Worm (Caenorhabditis elegans) whole organism, L2 larva: ENCODE data around the gene gst-31.

Source experiments
- C34F6.9 ChIP-seq: fragments of 150-350 bp; optimal IDR thresholded peaks from 2 replicates; lab custom pipeline; 2014; ENCODE audit warnings: missing biosample characterization, missing genetic modification characterization
- R02D3.7 ChIP-seq: fragments of 150-350 bp; optimal IDR thresholded peaks from 2 replicates; lab custom pipeline; 2014; ENCODE audit warnings: missing biosample characterization, missing genetic modification characterization
- Y55F3AM.14 ChIP-seq: fragments of 200-800 bp; sonication (Bioruptor generic); optimal IDR thresholded peaks from 2 replicates; lab custom pipeline; 2018; ENCODE audit warnings: mild to moderate bottlenecking, missing genetic modification characterization, missing compliant biosample characterization
- ZK546.5 ChIP-seq: sonication (generic microtip); optimal IDR thresholded peaks from 2 replicates; lab custom pipeline; 2017; ENCODE audit warnings: missing biosample characterization, missing genetic modification characterization
- alr-1 ChIP-seq: fragments of 150-350 bp; optimal IDR thresholded peaks from 2 replicates; lab custom pipeline; 2014; ENCODE audit warnings: missing biosample characterization, missing genetic modification characterization
- aly-2 ChIP-seq: fragments of 150-350 bp; optimal IDR thresholded peaks from 2 replicates; lab custom pipeline; 2014; ENCODE audit warnings: missing biosample characterization, missing genetic modification characterization
- ama-1 ChIP-seq: fragments of 150-350 bp; optimal IDR thresholded peaks from 2 replicates; lab custom pipeline; 2018; ENCODE audit warnings: inconsistent platforms
- blmp-1 ChIP-seq: sonication (generic microtip); optimal IDR thresholded peaks from 2 replicates; lab custom pipeline; 2017; ENCODE audit warnings: missing genetic modification characterization, mild to moderate bottlenecking, missing compliant biosample characterization, antibody characterized with exemption, moderate library complexity; ENCODE audit not compliant: insufficient read depth
- ceh-16 ChIP-seq: fragments of 150-350 bp; optimal IDR thresholded peaks from 2 replicates; lab custom pipeline; 2014; ENCODE audit warnings: missing biosample characterization, missing genetic modification characterization
- crh-2 ChIP-seq: sonication (generic microtip); optimal IDR thresholded peaks from 2 replicates; lab custom pipeline; 2017; ENCODE audit warnings: missing biosample characterization, missing genetic modification characterization
- dmd-4 ChIP-seq: sonication (generic microtip); optimal IDR thresholded peaks from 2 replicates; lab custom pipeline; 2017; ENCODE audit warnings: missing biosample characterization, missing genetic modification characterization
- egl-27 ChIP-seq: sonication (generic microtip); optimal IDR thresholded peaks from 3 replicates; lab custom pipeline; 2017; ENCODE audit warnings: missing biosample characterization, missing genetic modification reagents, missing genetic modification characterization
- elt-1 ChIP-seq: fragments of 150-350 bp; optimal IDR thresholded peaks from 2 replicates; lab custom pipeline; 2014; ENCODE audit warnings: missing biosample characterization, missing genetic modification characterization
- fos-1 ChIP-seq: fragments of 150-350 bp; optimal IDR thresholded peaks from 2 replicates; lab custom pipeline; 2014; ENCODE audit warnings: missing biosample characterization, missing genetic modification characterization
- lin-13 ChIP-seq: fragments of 150-350 bp; optimal IDR thresholded peaks from 2 replicates; lab custom pipeline; 2014; ENCODE audit warnings: missing biosample characterization, missing genetic modification reagents, missing genetic modification characterization
- lin-39 ChIP-seq: fragments of 150-350 bp; optimal IDR thresholded peaks from 2 replicates; lab custom pipeline; 2014; ENCODE audit warnings: missing biosample characterization, missing genetic modification reagents, missing genetic modification characterization
- mab-5 ChIP-seq: fragments of 150-350 bp; optimal IDR thresholded peaks from 2 replicates; lab custom pipeline; 2014; ENCODE audit warnings: missing biosample characterization, missing genetic modification characterization
- mbf-1 ChIP-seq: sonication (generic microtip); optimal IDR thresholded peaks from 2 replicates; lab custom pipeline; 2017; ENCODE audit warnings: missing biosample characterization, missing genetic modification characterization
- nhr-10 ChIP-seq: sonication (generic microtip); optimal IDR thresholded peaks from 2 replicates; lab custom pipeline; 2017; ENCODE audit warnings: missing biosample characterization, missing genetic modification characterization
- nhr-11 ChIP-seq: fragments of 150-350 bp; optimal IDR thresholded peaks from 2 replicates; lab custom pipeline; 2014; ENCODE audit warnings: missing biosample characterization, missing genetic modification characterization
- nhr-12 ChIP-seq: fragments of 150-350 bp; optimal IDR thresholded peaks from 2 replicates; lab custom pipeline; 2014; ENCODE audit warnings: missing biosample characterization, missing genetic modification characterization
- nhr-129 ChIP-seq: fragments of 150-350 bp; optimal IDR thresholded peaks from 2 replicates; lab custom pipeline; 2014; ENCODE audit warnings: missing biosample characterization, missing genetic modification characterization
- nhr-21 ChIP-seq: fragments of 150-350 bp; optimal IDR thresholded peaks from 2 replicates; lab custom pipeline; 2014; ENCODE audit warnings: missing biosample characterization, missing genetic modification characterization
- nhr-23 ChIP-seq: fragments of 150-350 bp; optimal IDR thresholded peaks from 2 replicates; lab custom pipeline; 2014; ENCODE audit warnings: missing biosample characterization, missing genetic modification reagents, missing genetic modification characterization
- nhr-25 ChIP-seq: fragments of 150-350 bp; sonication (generic microtip); optimal IDR thresholded peaks from 3 replicates; lab custom pipeline; 2014; ENCODE audit warnings: missing biosample characterization, missing genetic modification characterization
- nhr-6 ChIP-seq: fragments of 150-350 bp; optimal IDR thresholded peaks from 2 replicates; lab custom pipeline; 2014; ENCODE audit warnings: missing biosample characterization, missing genetic modification characterization
- peb-1 ChIP-seq: fragments of 150-350 bp; optimal IDR thresholded peaks from 2 replicates; lab custom pipeline; 2014; ENCODE audit warnings: missing biosample characterization, missing genetic modification characterization
- sem-4 ChIP-seq: fragments of 150-350 bp; optimal IDR thresholded peaks from 2 replicates; lab custom pipeline; 2014; ENCODE audit warnings: missing biosample characterization, missing genetic modification reagents, missing genetic modification characterization
- skn-1 ChIP-seq: sonication (generic microtip); optimal IDR thresholded peaks from 2 replicates; lab custom pipeline; 2017; ENCODE audit warnings: missing biosample characterization, missing genetic modification characterization
- sma-3 ChIP-seq: sonication (generic microtip); optimal IDR thresholded peaks from 2 replicates; lab custom pipeline; 2016; ENCODE audit warnings: missing genetic modification reagents, missing genetic modification characterization, missing compliant biosample characterization
- sma-9 ChIP-seq, 2 experiments: fragments of 150-350 bp in 1 of 2; sonication (generic microtip) in 1 of 2; optimal IDR thresholded peaks; 2 replicates each; lab custom pipeline; 2014 to 2016; ENCODE audit warnings: missing genetic modification characterization in 2 of 2, mild to moderate bottlenecking in 1 of 2, missing biosample characterization in 1 of 2, missing compliant biosample characterization in 1 of 2, missing genetic modification reagents in 1 of 2, moderate library complexity in 1 of 2
- snpc-4 ChIP-seq: fragments of 150-350 bp; optimal IDR thresholded peaks from 2 replicates; lab custom pipeline; 2014; ENCODE audit warnings: missing biosample characterization, missing genetic modification characterization
- unc-55 ChIP-seq: fragments of 150-350 bp; sonication (generic microtip); optimal IDR thresholded peaks from 3 replicates; lab custom pipeline; 2014; ENCODE audit warnings: missing biosample characterization, missing genetic modification reagents, missing genetic modification characterization
- zag-1 ChIP-seq: fragments of 150-350 bp; optimal IDR thresholded peaks from 2 replicates; lab custom pipeline; 2014; ENCODE audit warnings: missing biosample characterization, missing genetic modification characterization
- ztf-1 ChIP-seq: fragments of 200-800 bp; sonication (Bioruptor generic); conservative IDR thresholded peaks from 2 replicates; pipeline ENCODE4 v1.3.6; 2022; ENCODE audit warnings: missing genetic modification characterization, missing compliant biosample characterization
- ztf-11 ChIP-seq: sonication (generic microtip); optimal IDR thresholded peaks from 2 replicates; lab custom pipeline; 2017; ENCODE audit warnings: missing biosample characterization, missing genetic modification characterization

gst-31 gene

DNA sequence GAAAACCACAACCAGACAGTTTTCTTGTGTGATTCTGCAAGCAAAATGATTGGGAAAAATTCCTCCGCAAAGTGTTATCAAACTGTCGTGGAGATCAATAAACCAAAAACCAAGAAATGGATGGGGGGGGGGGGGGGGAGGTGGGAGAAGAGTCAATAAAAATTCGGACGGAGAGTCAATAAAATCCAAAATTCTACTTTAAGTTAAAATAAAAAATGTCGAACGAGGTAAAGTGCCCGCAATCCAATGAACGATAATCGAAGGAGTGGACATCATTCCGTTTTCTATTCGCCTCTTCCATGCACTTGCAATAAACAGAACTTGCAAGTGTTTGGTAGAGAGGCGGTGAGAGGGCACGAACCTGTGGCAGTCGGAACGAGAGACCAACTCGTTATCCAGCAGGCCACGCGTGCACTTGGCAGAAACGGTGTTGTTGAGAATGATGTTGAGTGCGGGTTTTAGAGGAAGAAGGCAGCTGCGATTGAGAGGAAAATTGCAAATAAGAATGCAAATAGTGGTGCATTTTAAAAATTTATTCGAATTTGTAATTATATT lies 9.0 kb downstream of the gst-31 start, which contains the start of gene gst-27 (continued):
- peak; percentile 63 for TF ChIP-seq nhr-25 (tag; lab: Kevin White, UChicago)
- peak; percentile 94 for TF ChIP-seq nhr-129 (tag; lab: Kevin White, UChicago)
- TF ChIP-seq ama-1, result no peak
- peak; percentile 92 for TF ChIP-seq crh-2
- peak; percentile 82 for TF ChIP-seq sma-3 (GFP tag; lab: Kevin White, UChicago)
- no peak for TF ChIP-seq dmd-4 (tag; lab: Kevin White, UChicago)
- TF ChIP-seq snpc-4, result peak; percentile 62
- TF ChIP-seq peb-1 (tag; lab: Kevin White, UChicago), result no peak
- TF ChIP-seq ztf-11 (tag; lab: Kevin White, UChicago), result no peak
- no peak for TF ChIP-seq nhr-6
- no peak for TF ChIP-seq ztf-1 (GFP tag; lab: Robert Waterston, UW)
- TF ChIP-seq zag-1 (tag; lab: Kevin White, UChicago), result peak; percentile 65
- peak; percentile 81 for TF ChIP-seq nhr-21 (tag; lab: Kevin White, UChicago)
- peak; percentile 72 for TF ChIP-seq unc-55 (GFP tag; lab: Kevin White, UChicago)
- TF ChIP-seq R02D3.7, result no peak
- TF ChIP-seq sem-4 (tag; lab: Kevin White, UChicago), result peak; percentile 61
- TF ChIP-seq elt-1, result no peak
- TF ChIP-seq blmp-1, result peak; percentile 7
- TF ChIP-seq nhr-10 (tag; lab: Kevin White, UChicago), result no peak
- no peak for TF ChIP-seq nhr-12 (tag; lab: Kevin White, UChicago)
- TF ChIP-seq fos-1 (tag; lab: Kevin White, UChicago), result peak; percentile 85
- no peak for TF ChIP-seq skn-1 (tag; lab: Kevin White, UChicago)
- no peak for TF ChIP-seq nhr-11 (tag; lab: Kevin White, UChicago)

- TF ChIP-seq fos-1 (tag; lab: Kevin White, UChicago) (peak; percentile 25), Y55F3AM.14 (GFP tag; lab: Kevin White, UChicago) (no peak)
Observed at ce11 chrII:15164453-15164852, 10.3 kb downstream of the gst-31 start, which contains the start of gene gst-26. Gene gst-26 (minus strand): TSS chrII:15164553.

DNA sequence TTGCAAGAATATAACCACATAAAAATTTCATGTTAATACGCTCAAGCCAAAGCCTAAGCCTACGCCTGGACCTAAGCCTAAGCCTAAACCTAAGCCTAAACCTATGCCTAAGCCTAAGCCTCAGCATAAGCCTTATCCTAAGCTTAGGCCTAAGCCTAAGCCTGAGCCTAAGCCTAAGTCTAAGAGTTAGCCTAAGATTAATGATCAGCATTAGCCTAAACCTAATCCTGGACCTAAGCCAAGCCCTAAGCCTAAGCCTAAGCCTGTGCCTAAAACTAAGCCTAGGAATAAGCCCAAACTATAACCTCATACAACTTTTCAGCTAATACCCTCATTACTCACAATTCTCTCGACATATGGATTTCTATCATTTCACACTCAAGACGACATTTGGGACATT lies 16.4 kb downstream of the gst-31 start:
- no peak for TF ChIP-seq sma-9 (GFP tag; optimal IDR thresholded peaks at IDR 0.05; lab: Kevin White, UChicago)
- no peak for TF ChIP-seq sma-9 (tag; optimal IDR thresholded peaks at IDR 0.05; lab: Kevin White, UChicago)
- TF ChIP-seq ztf-1 (GFP tag; lab: Robert Waterston, UW), result no peak
- TF ChIP-seq egl-27, result no peak
- no peak for TF ChIP-seq nhr-25 (tag; lab: Kevin White, UChicago)
- no peak for TF ChIP-seq sma-3 (GFP tag; lab: Kevin White, UChicago)
- no peak for TF ChIP-seq alr-1
- TF ChIP-seq mbf-1 (tag; lab: Kevin White, UChicago), result no peak
- TF ChIP-seq R02D3.7, result no peak
- TF ChIP-seq C34F6.9 (tag; lab: Kevin White, UChicago), result no peak
- no peak for TF ChIP-seq nhr-129 (tag; lab: Kevin White, UChicago)
- no peak for TF ChIP-seq crh-2
- no peak for TF ChIP-seq elt-1
- no peak for TF ChIP-seq snpc-4

ce11 chrII:15157880-15158279 lies 16.9 kb downstream of the gst-31 start, which contains the start of gene ptr-20:
Gene ptr-20 (plus strand): TSS chrII:15158180.
- TF ChIP-seq egl-27 (no peak), C34F6.9 (tag; lab: Kevin White, UChicago) (no peak), nhr-25 (tag; lab: Kevin White, UChicago) (no peak), ZK546.5 (tag; lab: Kevin White, UChicago) (no peak), R02D3.7 (no peak), mbf-1 (tag; lab: Kevin White, UChicago) (no peak), crh-2 (no peak), ztf-1 (GFP tag; lab: Robert Waterston, UW) (no peak), snpc-4 (no peak), aly-2 (tag; lab: Kevin White, UChicago) (no peak), nhr-23 (tag; lab: Kevin White, UChicago) (no peak)

ce11 chrII:15148442-15148841 lies 26.3 kb downstream of the gst-31 start:
- TF ChIP-seq ceh-16 (no peak), nhr-6 (no peak), lin-13 (GFP tag; lab: Kevin White, UChicago) (no peak), fos-1 (tag; lab: Kevin White, UChicago) (no peak), snpc-4 (no peak), ztf-1 (GFP tag; lab: Robert Waterston, UW) (no peak), ama-1 (no peak), nhr-11 (tag; lab: Kevin White, UChicago) (no peak), Y55F3AM.14 (GFP tag; lab: Kevin White, UChicago) (no peak), alr-1 (no peak), lin-39 (tag; lab: Kevin White, UChicago) (no peak), R02D3.7 (no peak), mab-5 (tag; lab: Kevin White, UChicago) (no peak), nhr-10 (tag; lab: Kevin White, UChicago) (no peak), egl-27 (no peak), unc-55 (GFP tag; lab: Kevin White, UChicago) (no peak), nhr-21 (tag; lab: Kevin White, UChicago) (no peak), dmd-4 (tag; lab: Kevin White, UChicago) (no peak)
